Fruit fly (Drosophila melanogaster): ENCODE results near the gene Fad2.

The Fad2 gene

DNA sequence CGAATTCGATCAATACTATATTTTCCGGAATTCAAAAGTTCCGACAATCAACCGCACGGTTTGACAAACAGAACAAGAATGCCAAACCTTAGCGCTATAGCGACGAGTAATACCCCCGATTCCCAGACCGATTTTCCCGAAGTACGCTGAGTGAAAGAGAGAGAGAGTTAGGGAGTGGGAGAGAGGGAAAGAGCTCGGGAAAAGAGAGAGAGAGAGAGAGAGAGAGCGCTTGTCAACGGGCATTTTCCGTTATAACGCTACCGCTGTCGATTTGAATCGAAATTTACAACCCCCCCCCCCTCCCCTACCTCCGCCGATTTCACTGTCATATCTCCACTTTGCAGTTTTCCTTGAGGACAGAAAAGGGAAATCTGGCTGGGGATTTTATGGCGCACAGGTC, 23.2 kb downstream of the Fad2 start (continued):
- TF ChIP-seq CG6654 (GFP tag; optimal IDR thresholded peaks at IDR 0.05) (no peak), CG6689 (GFP tag; IDR thresholded peaks at IDR 0.05) (no peak), CG1832 (GFP tag; optimal IDR thresholded peaks at IDR 0.05) (peak; percentile 67), CG15073 (GFP tag; optimal IDR thresholded peaks at IDR 0.05) (no peak), gsb-n (tag; optimal IDR thresholded peaks at IDR 0.05) (no peak), Hr78 (GFP tag; optimal IDR thresholded peaks at IDR 0.05) (no peak), CG32767 (GFP tag; IDR thresholded peaks at IDR 0.05) (no peak), CG17568 (GFP tag; optimal IDR thresholded peaks at IDR 0.05) (no peak), Trl (optimal IDR thresholded peaks at IDR 0.05) (peak; percentile 72 to 94), Trl (GFP tag; optimal IDR thresholded peaks at IDR 0.05) (no peak), crol (GFP tag; IDR thresholded peaks at IDR 0.05) (peak; percentile 91), CG3407 (GFP tag; optimal IDR thresholded peaks at IDR 0.05) (no peak), CG31441 (GFP tag; IDR thresholded peaks at IDR 0.05) (no peak), cad (GFP tag; optimal IDR thresholded peaks at IDR 0.05) (peak; percentile 29), z (GFP tag; IDR thresholded peaks at IDR 0.05) (peak; percentile 87), onecut (GFP tag; IDR thresholded peaks at IDR 0.05) (peak; percentile 22; the same call in 1 of the 2 replicates), NK7.1 (GFP tag; optimal IDR thresholded peaks at IDR 0.05) (no peak), CG12942 (GFP tag; optimal IDR thresholded peaks at IDR 0.05) (no peak), Jarid2 (GFP tag; optimal IDR thresholded peaks at IDR 0.05) (peak; percentile 16), CG17186 (GFP tag; optimal IDR thresholded peaks at IDR 0.05) (no peak), nerfin-1 (tag; optimal IDR thresholded peaks at IDR 0.05) (peak; percentile 26), pros (GFP tag; optimal IDR thresholded peaks at IDR 0.05) (peak; percentile 52), esg (GFP tag; conservative IDR thresholded peaks at IDR 0.05) (no peak), CG6272 (GFP tag; IDR thresholded peaks at IDR 0.05) (no peak), CG3847 (GFP tag; IDR thresholded peaks at IDR 0.05) (no peak), Deaf1 (tag; optimal IDR thresholded peaks at IDR 0.05) (peak; percentile 89), ewg (GFP tag; optimal IDR thresholded peaks at IDR 0.05) (no peak), chif (GFP tag; optimal IDR thresholded peaks at IDR 0.05) (no peak), CG4617 (GFP tag; optimal IDR thresholded peaks at IDR 0.05; ENCODE audit: borderline replicate concordance) (no peak), Chrac-16 (GFP tag; optimal IDR thresholded peaks at IDR 0.05) (no peak), Opbp (GFP tag; IDR thresholded peaks at IDR 0.05; ENCODE audit: partially characterized antibody) (0 out of 3 replicates have a peak, but pooled peaks have one; percentile 18), wek (GFP tag; optimal IDR thresholded peaks at IDR 0.05) (no peak), CG1529 (GFP tag; optimal IDR thresholded peaks at IDR 0.05) (peak; percentile 97), CG2875 (GFP tag; optimal IDR thresholded peaks at IDR 0.05) (peak; percentile 22), CG2120 (GFP tag; optimal IDR thresholded peaks at IDR 0.05) (no peak), yki (optimal IDR thresholded peaks at IDR 0.05) (peak; percentile 68)

DNA sequence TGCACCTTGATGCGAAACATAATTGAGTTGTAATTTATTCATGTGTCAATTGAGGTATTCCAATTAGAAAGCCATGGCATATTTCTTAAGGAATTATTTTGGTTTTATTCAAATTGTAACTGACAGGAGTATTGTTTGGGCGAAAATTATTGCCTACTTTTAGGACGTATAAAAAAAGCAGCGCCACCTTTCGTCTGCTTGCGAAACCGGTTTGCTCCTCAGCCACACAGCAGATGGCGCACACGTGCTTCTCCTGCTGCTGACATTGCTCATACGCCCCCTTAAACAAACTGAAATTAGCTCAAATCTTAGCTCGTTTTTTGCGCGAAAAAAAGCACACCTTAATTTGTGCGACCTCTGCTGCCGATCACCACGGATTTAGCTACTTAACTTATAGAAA, 24.5 kb downstream of the Fad2 start:
- TF ChIP-seq HLH3B (GFP tag; IDR thresholded peaks at IDR 0.05): peak; percentile 74
- TF ChIP-seq knrl (GFP tag; IDR thresholded peaks at IDR 0.05; ENCODE audit: partially characterized antibody): peak; percentile 32; the same call in 1 of the 3 replicates
- no peak for TF ChIP-seq nom (GFP tag; optimal IDR thresholded peaks at IDR 0.05)
- TF ChIP-seq so (GFP tag; IDR thresholded peaks at IDR 0.05): 0 out of 3 replicates have a peak, but pooled peaks have one; percentile 42
- peak; percentile 92 for TF ChIP-seq CG32532 (GFP tag; IDR thresholded peaks at IDR 0.05)
- no peak for TF ChIP-seq Abd-B (GFP tag; optimal IDR thresholded peaks at IDR 0.05)
- TF ChIP-seq tx (GFP tag; optimal IDR thresholded peaks at IDR 0.05): peak; percentile 51
- no peak for TF ChIP-seq vnd (GFP tag; IDR thresholded peaks at IDR 0.05; ENCODE audit: partially characterized antibody)
- TF ChIP-seq zf30C (GFP tag; optimal IDR thresholded peaks at IDR 0.05): no peak
- peak; percentile 74 for TF ChIP-seq Optix (GFP tag; IDR thresholded peaks at IDR 0.05)
- peak; percentile 54; the same call in 1 of the 3 replicates for TF ChIP-seq Opbp (GFP tag; IDR thresholded peaks at IDR 0.05; ENCODE audit: partially characterized antibody)
- TF ChIP-seq sima (GFP tag; optimal IDR thresholded peaks at IDR 0.05): peak; percentile 24
- TF ChIP-seq ato (GFP tag; IDR thresholded peaks at IDR 0.05; ENCODE audit: partially characterized antibody): no peak
- peak; percentile 22 for TF ChIP-seq ERR (GFP tag; optimal IDR thresholded peaks at IDR 0.05)
- TF ChIP-seq fd96Cb (tag; optimal IDR thresholded peaks at IDR 0.05): peak; percentile 55
- peak; percentile 77 for TF ChIP-seq chm (GFP tag; IDR thresholded peaks at IDR 0.05)
- TF ChIP-seq CG10209 (GFP tag; optimal IDR thresholded peaks at IDR 0.05): peak; percentile 57
- TF ChIP-seq CG17829 (tag; optimal IDR thresholded peaks at IDR 0.05): peak; percentile 82
